Worm (Caenorhabditis elegans): ENCODE data around the gene C06C6.7.

ce11 chrV:15950903-15951302 lies 41.0 kb upstream of the C06C6.7 start, which contains the start of gene srw-59:
- no peak for TF ChIP-seq nhr-237 (tag; optimal IDR thresholded peaks at IDR 0.05)
- no peak for TF ChIP-seq unc-39 (tag; optimal IDR thresholded peaks at IDR 0.05)
- TF ChIP-seq nhr-76 (tag; optimal IDR thresholded peaks at IDR 0.05), result no peak
- TF ChIP-seq mab-5 (tag; optimal IDR thresholded peaks at IDR 0.05), result no peak
- no peak for TF ChIP-seq lsy-2 (tag; optimal IDR thresholded peaks at IDR 0.05)
- no peak for TF ChIP-seq elt-3 (tag; optimal IDR thresholded peaks at IDR 0.05)
- TF ChIP-seq bed-3 (GFP tag; optimal IDR thresholded peaks at IDR 0.05), result no peak
- TF ChIP-seq blmp-1 (tag; optimal IDR thresholded peaks at IDR 0.05), result no peak
- no peak for TF ChIP-seq ztf-11 (tag; optimal IDR thresholded peaks at IDR 0.05)
- TF ChIP-seq ceh-39 (tag; optimal IDR thresholded peaks at IDR 0.05), result no peak
- no peak for TF ChIP-seq snpc-4 (tag; optimal IDR thresholded peaks at IDR 0.05)
